Worm (Caenorhabditis elegans): ENCODE data around the gene srw-21.

DNA sequence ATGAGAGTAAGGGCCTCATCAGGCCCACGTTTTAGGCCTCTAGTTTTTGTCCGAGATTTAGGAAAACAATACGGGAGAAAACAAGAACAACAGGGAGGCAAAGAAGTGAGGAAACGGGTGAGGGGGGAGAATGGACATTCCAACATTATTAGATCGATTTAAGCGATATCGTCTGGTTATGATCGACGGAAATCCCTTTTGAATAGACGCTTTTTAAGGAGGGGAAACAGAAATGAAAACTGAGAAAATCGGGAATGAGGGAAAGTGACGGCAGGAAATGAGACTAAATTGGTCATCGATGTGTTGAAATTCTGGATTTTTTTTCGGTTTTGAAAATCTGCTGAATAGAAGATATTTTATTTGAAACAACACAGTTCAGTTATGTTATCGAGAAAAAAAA lies 23.5 kb upstream of the srw-21 start, which contains the start of gene rocf-1:
- TF ChIP-seq nhr-237 (tag; optimal IDR thresholded peaks at IDR 0.05) (no peak), lin-39 (tag; optimal IDR thresholded peaks at IDR 0.05) (no peak), nhr-77 (tag; optimal IDR thresholded peaks at IDR 0.05) (no peak), skn-1 (tag; optimal IDR thresholded peaks at IDR 0.05) (no peak), daf-12 (tag; optimal IDR thresholded peaks at IDR 0.05) (no peak), jun-1 (tag; optimal IDR thresholded peaks at IDR 0.05) (no peak), fkh-2 (tag; optimal IDR thresholded peaks at IDR 0.05) (no peak), egl-27 (tag; optimal IDR thresholded peaks at IDR 0.05) (no peak), nhr-12 (tag; optimal IDR thresholded peaks at IDR 0.05) (no peak), ceh-82 (tag; optimal IDR thresholded peaks at IDR 0.05) (no peak), unc-62 (GFP tag; optimal IDR thresholded peaks at IDR 0.05) (no peak), ama-1 (optimal IDR thresholded peaks at IDR 0.05) (no peak)

Measured in whole organism, L3 larva.